Fruit fly (Drosophila melanogaster) whole organism, embryonic: Measurements from ENCODE around the gene CG7565.

Experiments
- BEAF-32 ChIP-seq: fragments of 200-800 bp; sonication (Bioruptor generic); optimal IDR thresholded peaks from 3 replicates; lab custom pipeline; 2017; ENCODE audit warnings: missing biosample characterization, missing genetic modification characterization, mild to moderate bottlenecking, moderate library complexity, missing genetic modification reagents
- BtbVII ChIP-seq: fragments of 200-800 bp; sonication (Bioruptor generic); optimal IDR thresholded peaks from 3 replicates; lab custom pipeline; 2017; ENCODE audit warnings: missing biosample characterization, mild to moderate bottlenecking, missing genetic modification characterization
- CG10959 ChIP-seq: fragments of 200-800 bp; sonication (Bioruptor generic); IDR thresholded peaks from 2 replicates; pipeline ENCODE4 v1.3.6; 2022; ENCODE audit warnings: missing biosample characterization, missing genetic modification characterization
- CG11093 ChIP-seq: fragments of 200-800 bp; sonication (Bioruptor generic); IDR thresholded peaks from 3 replicates; pipeline ENCODE4 v1.3.6; 2022; ENCODE audit warnings: missing biosample characterization, missing genetic modification characterization
- CG11560 ChIP-seq: fragments of 200-800 bp; sonication (Bioruptor generic); IDR thresholded peaks from 3 replicates; pipeline ENCODE4 v1.3.6; 2022; ENCODE audit warnings: missing biosample characterization, missing genetic modification characterization
- CG11723 ChIP-seq: fragments of 200-800 bp; sonication (Bioruptor generic); optimal IDR thresholded peaks from 2 replicates; lab custom pipeline; 2017; ENCODE audit warnings: missing biosample characterization, mild to moderate bottlenecking, missing genetic modification characterization
- CG14014 ChIP-seq: fragments of 200-800 bp; sonication (Bioruptor generic); IDR thresholded peaks from 2 replicates; pipeline ENCODE4 v1.3.6; 2022; ENCODE audit warnings: missing biosample characterization, missing genetic modification characterization
- CG14667 ChIP-seq: fragments of 200-800 bp; sonication (Bioruptor generic); IDR thresholded peaks from 2 replicates; pipeline ENCODE4 v1.3.6; 2022; ENCODE audit warnings: missing biosample characterization, missing genetic modification characterization
- CG14710 ChIP-seq: fragments of 200-800 bp; sonication (Bioruptor generic); optimal IDR thresholded peaks from 3 replicates; lab custom pipeline; 2019; ENCODE audit warnings: missing biosample characterization, mild to moderate bottlenecking, missing genetic modification characterization, moderate library complexity
- CG15269 ChIP-seq: fragments of 200-800 bp; sonication (Bioruptor generic); optimal IDR thresholded peaks from 2 replicates; lab custom pipeline; 2018; ENCODE audit warnings: missing biosample characterization, mild to moderate bottlenecking, missing genetic modification characterization, moderate library complexity
- CG15514 ChIP-seq: fragments of 200-800 bp; sonication (Bioruptor generic); optimal IDR thresholded peaks from 3 replicates; lab custom pipeline; 2017; ENCODE audit warnings: missing biosample characterization, missing genetic modification characterization, mild to moderate bottlenecking, moderate library complexity, missing genetic modification reagents
- CG15601 ChIP-seq: fragments of 200-800 bp; sonication (Bioruptor generic); optimal IDR thresholded peaks from 3 replicates; lab custom pipeline; 2019; ENCODE audit warnings: missing biosample characterization, mild to moderate bottlenecking, missing genetic modification characterization, moderate library complexity
- CG15696 ChIP-seq: fragments of 200-800 bp; sonication (Bioruptor generic); optimal IDR thresholded peaks from 2 replicates; lab custom pipeline; 2019; ENCODE audit warnings: missing biosample characterization, mild to moderate bottlenecking, missing genetic modification characterization, moderate library complexity
- CG16815 ChIP-seq: fragments of 200-800 bp; sonication (Bioruptor generic); optimal IDR thresholded peaks from 3 replicates; lab custom pipeline; 2017; ENCODE audit warnings: missing biosample characterization, mild to moderate bottlenecking, missing genetic modification characterization
- CG17568 ChIP-seq: fragments of 200-800 bp; sonication (Bioruptor generic); optimal IDR thresholded peaks from 2 replicates; lab custom pipeline; 2018; ENCODE audit warnings: missing biosample characterization, mild to moderate bottlenecking, missing genetic modification characterization, moderate library complexity
- CG2712 ChIP-seq: fragments of 200-800 bp; optimal IDR thresholded peaks from 3 replicates; lab custom pipeline; 2019; ENCODE audit warnings: missing biosample characterization, mild to moderate bottlenecking, missing genetic modification characterization, moderate library complexity
- CG3065 ChIP-seq: fragments of 200-800 bp; sonication (Bioruptor generic); optimal IDR thresholded peaks from 2 replicates; lab custom pipeline; 2016; ENCODE audit warnings: missing biosample characterization, missing genetic modification characterization
- CG3163 ChIP-seq: fragments of 200-800 bp; sonication (Bioruptor generic); optimal IDR thresholded peaks from 3 replicates; lab custom pipeline; 2016; ENCODE audit warnings: missing biosample characterization, missing genetic modification characterization
- CG32772 ChIP-seq: fragments of 200-800 bp; sonication (Bioruptor generic); IDR thresholded peaks from 2 replicates; pipeline ENCODE4 v1.3.6; 2022; ENCODE audit warnings: missing biosample characterization, missing genetic modification characterization
- CG3995 ChIP-seq: fragments of 200-800 bp; sonication (Bioruptor generic); optimal IDR thresholded peaks from 3 replicates; lab custom pipeline; 2016; ENCODE audit warnings: missing biosample characterization, missing genetic modification characterization
- CG4282 ChIP-seq: fragments of 200-800 bp; sonication (Bioruptor generic); optimal IDR thresholded peaks from 2 replicates; lab custom pipeline; 2016; ENCODE audit warnings: missing biosample characterization, missing genetic modification characterization
- CG4707 ChIP-seq: fragments of 200-800 bp; sonication (Bioruptor generic); optimal IDR thresholded peaks from 2 replicates; lab custom pipeline; 2018; ENCODE audit warnings: missing biosample characterization, mild to moderate bottlenecking, missing genetic modification characterization, moderate library complexity
- CG5180 ChIP-seq: fragments of 200-800 bp; sonication (Bioruptor generic); optimal IDR thresholded peaks from 3 replicates; lab custom pipeline; 2017; ENCODE audit warnings: missing biosample characterization, missing genetic modification characterization, mild to moderate bottlenecking, moderate library complexity, missing genetic modification reagents
- CG6791 ChIP-seq: fragments of 200-800 bp; sonication (Bioruptor generic); IDR thresholded peaks from 3 replicates; pipeline ENCODE4 v1.3.6; 2022; ENCODE audit warnings: missing biosample characterization, missing genetic modification characterization; ENCODE audit not compliant: partially characterized antibody
- CG6813 ChIP-seq: fragments of 200-800 bp; sonication (Bioruptor generic); optimal IDR thresholded peaks from 2 replicates; lab custom pipeline; 2017; ENCODE audit warnings: missing biosample characterization, missing genetic modification characterization, mild to moderate bottlenecking, moderate library complexity, missing genetic modification reagents
- CG7556 ChIP-seq: fragments of 200-800 bp; sonication (Bioruptor generic); optimal IDR thresholded peaks from 2 replicates; lab custom pipeline; 2017; ENCODE audit warnings: missing biosample characterization, mild to moderate bottlenecking, missing genetic modification characterization
- CG8281 ChIP-seq: fragments of 200-800 bp; sonication (Bioruptor generic); optimal IDR thresholded peaks from 2 replicates; lab custom pipeline; 2018; ENCODE audit warnings: missing biosample characterization, mild to moderate bottlenecking, missing genetic modification characterization, moderate library complexity
- CG9932 ChIP-seq: fragments of 200-800 bp; sonication (Bioruptor generic); IDR thresholded peaks from 2 replicates; pipeline ENCODE4 v1.3.6; 2022; ENCODE audit warnings: missing biosample characterization, missing genetic modification characterization
- CkIIα-i1 ChIP-seq: fragments of 200-800 bp; sonication (Bioruptor generic); IDR thresholded peaks from 2 replicates; pipeline ENCODE4 v1.3.6; 2022; ENCODE audit warnings: missing biosample characterization, missing genetic modification characterization
- Dbx ChIP-seq: fragments of 200-800 bp; sonication (Bioruptor generic); IDR thresholded peaks from 3 replicates; pipeline ENCODE4 v1.3.6; 2022; ENCODE audit warnings: missing biosample characterization, missing genetic modification characterization
- Doc2 ChIP-seq: fragments of 200-800 bp; sonication (Bioruptor generic); IDR thresholded peaks from 2 replicates; pipeline ENCODE4 v1.3.6; 2022; ENCODE audit warnings: missing biosample characterization, missing genetic modification characterization
- H15 ChIP-seq: fragments of 200-800 bp; sonication (Bioruptor generic); IDR thresholded peaks from 3 replicates; pipeline ENCODE4 v1.3.6; 2022; ENCODE audit warnings: missing biosample characterization, missing genetic modification characterization
- HmgD ChIP-seq: fragments of 200-800 bp; sonication (Bioruptor generic); optimal IDR thresholded peaks from 3 replicates; lab custom pipeline; 2016; ENCODE audit warnings: missing biosample characterization, missing genetic modification characterization
- Hr51 ChIP-seq, 2 experiments: fragments of 200-800 bp; sonication (Bioruptor generic); optimal IDR thresholded peaks; 2 replicates in 1 of 2; 3 replicates in 1 of 2; lab custom pipeline; 2016 to 2018; ENCODE audit warnings: missing biosample characterization in 2 of 2, missing genetic modification characterization in 2 of 2, mild to moderate bottlenecking in 1 of 2, moderate library complexity in 1 of 2
- Nf-YB ChIP-seq: fragments of 200-800 bp; sonication (Bioruptor generic); optimal IDR thresholded peaks from 3 replicates; lab custom pipeline; 2019; ENCODE audit warnings: missing biosample characterization, mild to moderate bottlenecking, missing genetic modification characterization, moderate library complexity
- Spps ChIP-seq: fragments of 200-800 bp; sonication (Bioruptor generic); optimal IDR thresholded peaks from 2 replicates; lab custom pipeline; 2018; ENCODE audit warnings: missing biosample characterization, mild to moderate bottlenecking, missing genetic modification characterization
- Xbp1 ChIP-seq: fragments of 200-800 bp; sonication (Bioruptor generic); optimal IDR thresholded peaks from 3 replicates; lab custom pipeline; 2016; ENCODE audit warnings: missing biosample characterization, mild to moderate bottlenecking, missing genetic modification characterization
- az2 ChIP-seq: fragments of 200-800 bp; sonication (Bioruptor generic); optimal IDR thresholded peaks from 3 replicates; lab custom pipeline; 2016; ENCODE audit warnings: missing biosample characterization, missing genetic modification characterization
- bab2 ChIP-seq: fragments of 200-800 bp; sonication (Bioruptor generic); optimal IDR thresholded peaks from 2 replicates; lab custom pipeline; 2016; ENCODE audit warnings: missing biosample characterization, missing genetic modification characterization
- bsh ChIP-seq, 2 experiments: fragments of 200-800 bp; sonication (Bioruptor generic); optimal IDR thresholded peaks; 2 replicates each; lab custom pipeline; 2017 to 2018; ENCODE audit warnings: mild to moderate bottlenecking in 2 of 2, missing biosample characterization in 2 of 2, missing genetic modification characterization in 2 of 2, moderate library complexity in 1 of 2
- cg ChIP-seq: fragments of 200-800 bp; sonication (Bioruptor generic); optimal IDR thresholded peaks from 3 replicates; lab custom pipeline; 2019; ENCODE audit warnings: missing biosample characterization, mild to moderate bottlenecking, missing genetic modification characterization, moderate library complexity
- ems ChIP-seq: fragments of 200-800 bp; sonication (Bioruptor generic); optimal IDR thresholded peaks from 3 replicates; lab custom pipeline; 2016; ENCODE audit warnings: missing biosample characterization, missing genetic modification characterization
- en ChIP-seq: fragments of 200-800 bp; sonication (Bioruptor generic); optimal IDR thresholded peaks from 2 replicates; lab custom pipeline; 2016; ENCODE audit warnings: missing biosample characterization, missing genetic modification characterization
- grau ChIP-seq: fragments of 200-800 bp; optimal IDR thresholded peaks from 3 replicates; lab custom pipeline; 2019; ENCODE audit warnings: missing biosample characterization, mild to moderate bottlenecking, missing genetic modification characterization, moderate library complexity
- gt ChIP-seq: fragments of 200-800 bp; sonication (Bioruptor generic); IDR thresholded peaks from 2 replicates; pipeline ENCODE4 v1.3.6; 2022; ENCODE audit warnings: missing biosample characterization, missing genetic modification characterization
- klu ChIP-seq: fragments of 200-800 bp; sonication (Bioruptor generic); IDR thresholded peaks from 2 replicates; pipeline ENCODE4 v1.3.6; 2022; ENCODE audit warnings: missing biosample characterization, missing genetic modification characterization
- knrl ChIP-seq: fragments of 200-800 bp; sonication (Bioruptor generic); IDR thresholded peaks from 3 replicates; pipeline ENCODE4 v1.3.6; 2022; ENCODE audit warnings: missing biosample characterization, missing genetic modification characterization; ENCODE audit not compliant: partially characterized antibody
- stc ChIP-seq: fragments of 200-800 bp; sonication (Bioruptor generic); IDR thresholded peaks from 2 replicates; pipeline ENCODE4 v1.3.6; 2022; ENCODE audit warnings: missing biosample characterization, missing genetic modification characterization
- trh ChIP-seq: fragments of 200-800 bp; sonication (Bioruptor generic); optimal IDR thresholded peaks from 2 replicates; lab custom pipeline; 2016; ENCODE audit warnings: missing biosample characterization, missing genetic modification characterization
- yki ChIP-seq: fragments of >200 bp; optimal IDR thresholded peaks from 3 replicates; lab custom pipeline; 2018
- zfh2 ChIP-seq: fragments of 200-800 bp; sonication (Bioruptor generic); optimal IDR thresholded peaks from 2 replicates; lab custom pipeline; 2016; ENCODE audit warnings: missing biosample characterization, missing genetic modification characterization

Gene CG7565

DNA sequence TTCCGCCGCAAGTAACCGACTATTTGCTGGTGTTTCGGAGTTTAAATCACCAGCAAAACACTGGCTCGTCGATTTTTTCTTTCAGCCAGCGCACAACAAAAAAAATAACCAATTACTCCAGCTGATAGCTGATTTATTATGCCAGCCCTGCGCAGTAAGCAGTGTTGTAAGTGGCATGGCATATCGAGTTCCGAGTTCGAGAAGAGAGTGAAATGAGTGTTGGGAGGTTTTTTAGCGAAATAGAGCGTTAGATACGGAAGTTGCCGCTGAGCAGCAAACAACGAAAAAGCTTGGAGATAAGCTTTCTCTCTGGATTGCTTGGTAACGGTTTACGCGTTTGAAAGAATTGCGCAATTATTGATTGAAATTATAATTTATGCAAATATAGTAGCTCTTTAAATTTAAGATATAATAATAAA is at the start of gene CG7565 (continued):
- no peak for TF ChIP-seq CG3065 (GFP tag; lab: Kevin White, UChicago)
- TF ChIP-seq bab2: peak; percentile 21
- TF ChIP-seq CG15601: no peak
- TF ChIP-seq CG14014 (GFP tag; lab: Robert Waterston, UW): no peak
- no peak for TF ChIP-seq stc
- peak; percentile 55 for TF ChIP-seq CG14710 (tag; lab: Kevin White, UChicago)
- no peak for TF ChIP-seq BtbVII (GFP tag; lab: Kevin White, UChicago)
- no peak for TF ChIP-seq CG32772 (GFP tag; lab: Robert Waterston, UW)
- no peak for TF ChIP-seq Doc2 (GFP tag; lab: Robert Waterston, UW)
- TF ChIP-seq CG16815: no peak
- TF ChIP-seq CG15696 (tag; lab: Kevin White, UChicago): no peak
- TF ChIP-seq H15 (GFP tag; lab: Robert Waterston, UW): peak; percentile 49; the same call in 1 of the 3 replicates
- peak; percentile 5 for TF ChIP-seq CG11723 (GFP tag; lab: Kevin White, UChicago)
- peak; percentile 69 for TF ChIP-seq zfh2 (GFP tag; lab: Kevin White, UChicago)
- TF ChIP-seq CG5180 (GFP tag; lab: Kevin White, UChicago): no peak
- TF ChIP-seq az2 (GFP tag; lab: Kevin White, UChicago): peak; percentile 20
- TF ChIP-seq trh (GFP tag; lab: Kevin White, UChicago): no peak
- peak; percentile 41 to 42 for TF ChIP-seq Hr51 (GFP tag; optimal IDR thresholded peaks at IDR 0.05; lab: Kevin White, UChicago)
- TF ChIP-seq CG6813: peak; percentile 60
- peak; percentile 21 for TF ChIP-seq CG4282 (GFP tag; lab: Kevin White, UChicago)
- TF ChIP-seq bsh (GFP tag; optimal IDR thresholded peaks at IDR 0.05; lab: Kevin White, UChicago): peak in 1 of 2 experiments; percentile 20
- peak; percentile 66 for TF ChIP-seq CG3163
- peak; percentile 56; the same call in 1 of the 3 replicates for TF ChIP-seq CG6791
- TF ChIP-seq cg (GFP tag; lab: Kevin White, UChicago): no peak
- no peak for TF ChIP-seq gt (GFP tag; lab: Robert Waterston, UW)
- peak; percentile 45; the same call in 1 of the 3 replicates for TF ChIP-seq Dbx
- TF ChIP-seq CG4707 (GFP tag; lab: Kevin White, UChicago): no peak
- TF ChIP-seq Nf-YB (GFP tag; lab: Kevin White, UChicago): no peak
- no peak for TF ChIP-seq en (GFP tag; lab: Kevin White, UChicago)
- peak; percentile 29 for TF ChIP-seq CG7556 (GFP tag; lab: Kevin White, UChicago)
- peak; percentile 22 for TF ChIP-seq CG15269 (tag; lab: Kevin White, UChicago)
- peak; percentile 19 for TF ChIP-seq CG3995 (GFP tag; lab: Kevin White, UChicago)
- no peak for TF ChIP-seq Spps (tag; lab: Kevin White, UChicago)
- TF ChIP-seq BEAF-32 (GFP tag; lab: Kevin White, UChicago): peak; percentile 55
- TF ChIP-seq CG15514 (GFP tag; lab: Kevin White, UChicago): peak; percentile 88
- no peak for TF ChIP-seq yki
- no peak for TF ChIP-seq CG8281 (tag; lab: Kevin White, UChicago)
- peak; percentile 32 for TF ChIP-seq CG17568 (GFP tag; lab: Kevin White, UChicago)
- no peak for TF ChIP-seq CG10959 (GFP tag; lab: Robert Waterston, UW)
- TF ChIP-seq klu (GFP tag; lab: Robert Waterston, UW): no peak
- peak; percentile 42 for TF ChIP-seq grau (tag; lab: Kevin White, UChicago)
- no peak for TF ChIP-seq CG14667 (GFP tag; lab: Robert Waterston, UW)
- TF ChIP-seq HmgD (GFP tag; lab: Kevin White, UChicago): peak; percentile 28
- TF ChIP-seq ems (GFP tag; lab: Kevin White, UChicago): no peak
- TF ChIP-seq CG11093: no peak
- TF ChIP-seq Xbp1 (GFP tag; lab: Kevin White, UChicago): peak; percentile 47
- TF ChIP-seq CkIIα-i1 (GFP tag; lab: Robert Waterston, UW): no peak
- TF ChIP-seq CG9932 (GFP tag; lab: Robert Waterston, UW): peak; percentile 56
- TF ChIP-seq CG11560 (tag; lab: Robert Waterston, UW): no peak
- 0 out of 3 replicates have a peak, but pooled peaks have one; percentile 23 for TF ChIP-seq knrl (GFP tag; lab: Robert Waterston, UW)
- TF ChIP-seq CG2712 (tag; lab: Kevin White, UChicago): peak; percentile 12
